Fruit fly (Drosophila melanogaster): ENCODE results near the gene CCKLR-17D3.

DNA sequence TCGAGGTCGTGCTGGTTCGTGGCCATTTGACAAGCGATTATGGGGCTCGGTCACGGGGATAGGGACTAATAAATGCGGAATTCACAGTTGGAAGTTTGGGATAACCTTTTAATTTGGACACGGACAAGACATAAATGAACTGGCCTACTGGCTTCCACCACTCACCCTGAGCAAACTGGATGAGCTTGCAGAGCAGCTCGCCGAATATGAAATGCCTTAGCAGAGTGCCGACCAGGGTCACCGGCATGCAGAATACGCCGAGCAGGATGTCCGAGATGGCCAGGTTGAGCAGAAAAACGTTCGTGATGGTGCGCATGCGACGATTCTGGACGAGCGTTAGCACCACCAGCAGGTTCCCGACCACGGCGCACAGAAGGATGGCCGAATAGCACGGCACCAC is 48.3 kb downstream of the CCKLR-17D3 start, which contains the start of gene CG42302:
- TF ChIP-seq Ada2b (GFP tag; IDR thresholded peaks at IDR 0.05) (no peak), CG11695 (GFP tag; IDR thresholded peaks at IDR 0.05) (no peak)

Measured in whole organism, embryonic.